Worm (Caenorhabditis elegans) whole organism, L4/young adult: ENCODE data around the gene C03C10.2.

ENCODE experiments used
- W03F9.2 ChIP-seq: fragments of 150-350 bp; optimal IDR thresholded peaks from 2 replicates; lab custom pipeline; 2014; ENCODE audit warnings: missing biosample characterization, missing genetic modification characterization
- dao-5 ChIP-seq: sonication (generic microtip); optimal IDR thresholded peaks from 2 replicates; lab custom pipeline; 2016; ENCODE audit warnings: missing genotype, missing genetic modification characterization, moderate library complexity, missing compliant biosample characterization
- him-1 ChIP-seq: sonication (generic microtip); optimal IDR thresholded peaks from 2 replicates; lab custom pipeline; 2016; ENCODE audit warnings: missing genotype, missing genetic modification reagents, missing genetic modification characterization, missing compliant biosample characterization

DNA sequence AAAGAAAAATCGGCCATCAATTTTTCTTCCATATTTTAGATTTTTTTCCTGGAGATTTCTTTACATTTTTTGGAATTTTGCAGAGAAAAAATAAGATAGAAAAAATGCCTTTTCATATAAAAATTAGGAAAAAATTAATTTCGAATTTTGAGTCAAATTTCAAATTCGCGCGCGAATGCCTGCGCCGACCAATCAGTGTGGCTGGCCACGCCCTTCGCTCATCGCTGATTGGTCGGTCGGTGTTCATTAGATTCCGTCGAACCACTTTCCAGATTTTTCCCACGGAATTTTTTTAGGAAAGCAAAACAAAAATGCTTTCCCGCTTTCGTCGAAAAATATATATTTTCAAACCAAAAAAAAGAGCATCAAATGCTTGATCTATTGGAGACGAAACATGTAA lies 29.5 kb downstream of the C03C10.2 start:
- no peak for TF ChIP-seq W03F9.2 (tag; lab: Kevin White, UChicago)
- TF ChIP-seq dao-5: no peak
- TF ChIP-seq him-1 (tag; lab: Kevin White, UChicago): no peak
